Fruit fly (Drosophila melanogaster): ENCODE data around the gene Phb1.

- TF ChIP-seq pad (GFP tag; optimal IDR thresholded peaks at IDR 0.05) (no peak), CG33017 (tag; optimal IDR thresholded peaks at IDR 0.05) (no peak), CG7101 (tag; optimal IDR thresholded peaks at IDR 0.05) (no peak), Mnt (GFP tag; optimal IDR thresholded peaks at IDR 0.05) (no peak), toe (GFP tag; optimal IDR thresholded peaks at IDR 0.05) (no peak), CG11617 (GFP tag; optimal IDR thresholded peaks at IDR 0.05) (no peak), Hr96 (GFP tag; optimal IDR thresholded peaks at IDR 0.05) (no peak), cnc (optimal IDR thresholded peaks at IDR 0.05) (no peak), Clk (GFP tag; optimal IDR thresholded peaks at IDR 0.05) (no peak), Crg-1 (GFP tag; optimal IDR thresholded peaks at IDR 0.05) (no peak), CG7045 (GFP tag; optimal IDR thresholded peaks at IDR 0.05) (no peak), CG12768 (GFP tag; optimal IDR thresholded peaks at IDR 0.05) (no peak), CG14711 (tag; optimal IDR thresholded peaks at IDR 0.05) (no peak)
Observed at dm6 chr2L:19101744-19102143, 21.9 kb downstream of the Phb1 start, which contains the start of the genes CG17344 and CG43731.

Measured in whole organism, adult.